Worm (Caenorhabditis elegans) whole organism, L4/young adult: ENCODE measurements around the gene ykt-6.
A peak's percentile ranks its signal among the peaks of the same experiment; 100 is the strongest.

Experiments used
- W03F9.2 ChIP-seq: fragments of 150-350 bp; optimal IDR thresholded peaks from 2 replicates; lab custom pipeline; 2014; ENCODE audit warnings: missing biosample characterization, missing genetic modification characterization
- dao-5 ChIP-seq: sonication (generic microtip); optimal IDR thresholded peaks from 2 replicates; lab custom pipeline; 2016; ENCODE audit warnings: missing genotype, missing genetic modification characterization, moderate library complexity, missing compliant biosample characterization
- him-1 ChIP-seq: sonication (generic microtip); optimal IDR thresholded peaks from 2 replicates; lab custom pipeline; 2016; ENCODE audit warnings: missing genotype, missing genetic modification reagents, missing genetic modification characterization, missing compliant biosample characterization

ykt-6 gene

DNA sequence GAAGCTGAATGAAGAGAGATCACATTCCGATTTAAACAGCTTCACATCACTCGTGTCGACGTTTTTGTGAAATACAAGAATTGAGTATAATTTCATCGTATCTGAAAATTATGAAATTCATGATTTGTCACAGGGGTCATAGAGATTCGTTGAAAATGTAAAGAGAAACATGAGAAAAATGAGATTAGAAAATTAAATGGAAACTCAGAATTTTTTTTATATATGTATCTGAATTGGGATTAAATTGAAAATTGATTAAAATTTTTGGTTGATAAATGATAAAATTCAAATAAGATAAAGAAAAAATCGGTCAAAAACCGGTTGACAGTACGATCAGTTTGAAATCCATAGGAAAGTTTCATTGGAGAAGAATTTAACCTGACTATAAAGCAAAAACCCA is at the start of gene ykt-6:
TSS of gene ykt-6 (minus strand) at position 101 of the 400 bp plus-strand sequence.
- TF ChIP-seq him-1 (no peak), dao-5 (tag; lab: Kevin White, UChicago) (no peak), W03F9.2 (tag; lab: Kevin White, UChicago) (no peak)

DNA sequence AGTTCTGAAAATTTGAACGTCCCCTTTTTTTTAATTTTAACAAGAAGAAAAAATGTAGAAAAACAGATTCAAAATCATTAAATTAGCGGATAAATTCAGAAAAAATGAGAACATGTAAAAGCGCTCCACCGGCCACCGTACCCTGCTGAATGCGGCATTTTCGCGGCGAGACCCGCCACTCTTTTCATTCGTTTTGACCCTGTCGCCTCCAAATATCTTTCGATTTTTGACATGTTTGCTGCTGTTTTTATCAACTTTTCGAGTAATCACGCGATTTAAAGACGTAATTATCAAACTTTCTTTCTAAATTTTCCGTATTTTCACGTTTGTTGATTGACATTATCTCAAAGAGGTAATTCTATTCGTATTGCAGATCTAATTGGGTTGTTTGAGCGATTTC is 48.8 kb upstream of the ykt-6 start, which contains the start of gene gsp-2:
TSS of gene gsp-2 (plus strand) at position 374 of the 400 bp plus-strand sequence.
- TF ChIP-seq him-1 = no peak
- TF ChIP-seq dao-5 (tag; lab: Kevin White, UChicago) = no peak
- TF ChIP-seq W03F9.2 (tag; lab: Kevin White, UChicago) = peak; percentile 85

DNA sequence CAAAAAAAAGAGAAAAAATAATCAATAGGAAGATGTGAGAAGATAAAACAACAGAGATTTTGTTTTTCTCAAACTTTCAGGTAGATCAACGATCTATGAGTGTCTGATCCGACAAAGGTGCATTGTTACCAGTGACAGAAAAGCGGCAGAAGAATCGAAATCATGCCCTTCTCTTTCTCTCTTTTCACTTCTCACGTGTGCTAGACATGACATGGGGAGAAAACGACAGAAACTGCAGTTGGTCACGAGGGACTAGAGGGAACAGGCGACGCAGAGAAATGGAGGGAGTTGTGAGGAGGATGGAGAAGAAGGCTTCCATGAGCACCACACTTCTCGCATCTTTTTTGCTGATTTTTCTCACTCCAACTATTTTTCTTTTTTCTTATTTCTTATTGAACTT is 47.8 kb upstream of the ykt-6 start, which contains the start of gene F56C9.10:
TSS of gene F56C9.10 (minus strand) at position 97 of the 400 bp plus-strand sequence.
- peak; percentile 85 for TF ChIP-seq W03F9.2 (tag; lab: Kevin White, UChicago)
- no peak for TF ChIP-seq him-1

DNA sequence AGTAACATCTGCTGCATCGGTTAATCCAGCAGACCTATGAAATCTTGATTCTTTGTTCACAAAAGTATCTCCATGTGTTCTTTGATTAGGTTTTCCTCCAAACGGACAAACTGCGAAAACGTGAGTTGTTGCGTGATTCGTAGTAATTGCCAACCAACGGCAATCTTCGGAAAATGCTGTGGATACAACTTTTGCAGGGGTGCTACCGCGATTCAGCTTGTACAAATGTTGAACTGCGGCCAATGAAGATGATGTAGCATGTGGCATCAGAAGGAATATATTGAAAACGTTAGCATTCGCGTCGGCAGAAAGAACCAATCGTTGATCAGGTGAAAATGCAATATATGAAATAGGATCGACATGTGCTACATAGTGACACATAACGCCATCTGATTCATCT is 44.3 kb upstream of the ykt-6 start:
- TF ChIP-seq him-1 = no peak
- no peak for TF ChIP-seq dao-5 (tag; lab: Kevin White, UChicago)
- no peak for TF ChIP-seq W03F9.2 (tag; lab: Kevin White, UChicago)

DNA sequence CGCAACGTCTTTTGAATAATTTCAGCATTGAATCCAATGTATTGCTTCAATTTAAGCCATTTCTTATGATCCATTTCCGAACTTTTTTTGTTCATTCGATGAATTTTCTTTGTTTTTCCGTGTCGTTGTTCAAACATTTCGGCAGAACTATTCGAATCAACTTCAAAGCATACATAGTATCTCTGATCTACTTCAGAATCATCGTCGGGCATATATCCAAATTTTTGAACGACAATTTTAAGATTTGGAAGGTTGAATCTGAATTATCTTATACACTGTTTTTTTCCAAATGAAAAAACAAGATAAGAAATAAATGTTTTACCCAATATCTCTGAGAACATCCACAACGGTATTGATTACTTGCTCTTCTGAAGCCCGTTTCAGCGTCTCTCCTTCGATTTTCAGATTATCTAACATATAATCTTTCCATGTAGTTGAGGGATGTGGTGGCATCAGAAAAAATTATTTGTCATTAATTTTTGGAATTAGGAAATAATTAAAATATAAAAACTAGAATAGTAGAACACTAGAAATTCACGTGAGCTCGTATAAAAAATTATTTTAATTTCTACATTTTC is 41.8 kb upstream of the ykt-6 start, which contains the start of gene lab-2:
TSS of gene lab-2 (minus strand) at position 453 of the 578 bp plus-strand sequence.
- TF ChIP-seq him-1 = no peak
- no peak for TF ChIP-seq dao-5 (tag; lab: Kevin White, UChicago)
- no peak for TF ChIP-seq W03F9.2 (tag; lab: Kevin White, UChicago)

DNA sequence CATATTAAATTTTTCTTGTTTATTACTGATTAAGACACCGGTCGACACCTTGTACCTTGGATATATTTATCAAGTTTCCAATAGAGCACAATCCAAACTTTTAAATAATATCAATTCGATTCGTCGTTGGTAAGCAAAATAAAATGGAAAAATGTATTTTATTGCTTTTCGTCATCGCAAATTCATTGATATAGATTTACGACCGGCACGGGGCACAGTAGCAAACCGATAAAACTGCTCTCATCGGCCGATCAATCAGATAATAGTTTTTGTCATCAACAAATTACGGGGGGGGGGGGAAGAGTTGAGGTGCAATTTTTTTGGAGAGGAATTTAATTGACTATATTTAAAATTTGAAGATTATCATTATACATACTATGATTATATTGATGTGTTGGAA is 35.9 kb upstream of the ykt-6 start:
- no peak for TF ChIP-seq W03F9.2 (tag; lab: Kevin White, UChicago)
- TF ChIP-seq dao-5 (tag; lab: Kevin White, UChicago) = no peak
- no peak for TF ChIP-seq him-1

DNA sequence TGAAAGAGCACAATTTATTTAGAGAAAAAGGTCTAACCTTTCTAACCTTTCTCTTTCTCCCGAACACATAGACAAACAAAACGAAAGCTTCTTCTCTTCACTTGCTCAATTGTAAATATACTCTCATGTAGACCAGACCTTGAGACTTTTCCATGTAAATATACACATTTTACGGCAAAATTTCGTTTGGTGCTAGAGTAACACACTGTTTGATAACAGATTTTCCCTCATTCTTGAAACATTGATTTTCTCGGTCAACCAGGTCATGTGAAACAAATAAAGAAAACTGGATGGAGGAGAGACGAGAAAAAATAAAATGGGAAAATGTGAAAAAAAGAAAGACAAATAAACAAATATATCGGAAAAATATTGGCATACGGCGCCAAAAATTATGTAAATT is 34.6 kb upstream of the ykt-6 start:
- TF ChIP-seq dao-5 (tag; lab: Kevin White, UChicago) (no peak), him-1 (no peak), W03F9.2 (tag; lab: Kevin White, UChicago) (no peak)

DNA sequence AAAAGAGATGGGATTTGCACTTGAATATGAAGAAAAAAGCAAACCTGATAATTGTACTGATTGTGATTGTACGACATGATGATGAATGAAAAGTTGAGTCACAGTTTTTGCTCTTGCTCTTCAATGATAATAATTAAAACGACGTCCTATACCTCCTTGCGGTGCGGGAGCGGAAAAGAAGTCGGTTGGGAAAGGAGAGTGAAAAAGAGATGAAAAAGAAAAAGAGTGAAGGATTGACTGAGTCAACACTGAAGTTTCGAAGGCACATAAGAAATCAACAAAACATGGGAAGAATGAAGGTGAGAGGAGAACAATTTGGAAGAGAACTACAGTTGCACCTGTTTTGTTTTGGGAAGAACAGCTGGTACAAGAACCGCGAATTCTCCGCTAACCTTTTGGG is 32.0 kb upstream of the ykt-6 start, which contains the start of gene F56C9.8:
TSS of gene F56C9.8 (minus strand) at position 120 of the 400 bp plus-strand sequence.
- TF ChIP-seq W03F9.2 (tag; lab: Kevin White, UChicago) = no peak
- no peak for TF ChIP-seq him-1
- no peak for TF ChIP-seq dao-5 (tag; lab: Kevin White, UChicago)

DNA sequence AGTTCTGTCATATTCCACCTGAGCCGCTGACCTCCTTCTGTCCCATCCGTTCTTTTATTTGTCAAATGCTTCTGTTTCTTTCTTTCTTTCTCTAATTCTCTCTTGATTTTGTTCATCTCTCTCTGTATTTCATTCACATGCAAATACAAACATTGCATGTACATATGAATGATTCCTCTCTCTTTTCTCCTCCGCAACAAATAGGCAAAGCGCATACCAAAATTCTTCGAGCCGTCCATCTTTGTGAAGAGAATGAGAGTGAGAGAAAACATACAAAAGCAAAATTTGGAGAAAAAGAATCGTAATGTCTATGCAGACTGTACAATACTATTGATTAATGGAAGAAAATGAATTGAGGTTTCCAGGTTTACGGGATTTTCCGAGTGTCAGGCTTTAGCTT is 30.0 kb upstream of the ykt-6 start:
- TF ChIP-seq dao-5 (tag; lab: Kevin White, UChicago) = no peak
- TF ChIP-seq W03F9.2 (tag; lab: Kevin White, UChicago) = no peak
- TF ChIP-seq him-1 = no peak

DNA sequence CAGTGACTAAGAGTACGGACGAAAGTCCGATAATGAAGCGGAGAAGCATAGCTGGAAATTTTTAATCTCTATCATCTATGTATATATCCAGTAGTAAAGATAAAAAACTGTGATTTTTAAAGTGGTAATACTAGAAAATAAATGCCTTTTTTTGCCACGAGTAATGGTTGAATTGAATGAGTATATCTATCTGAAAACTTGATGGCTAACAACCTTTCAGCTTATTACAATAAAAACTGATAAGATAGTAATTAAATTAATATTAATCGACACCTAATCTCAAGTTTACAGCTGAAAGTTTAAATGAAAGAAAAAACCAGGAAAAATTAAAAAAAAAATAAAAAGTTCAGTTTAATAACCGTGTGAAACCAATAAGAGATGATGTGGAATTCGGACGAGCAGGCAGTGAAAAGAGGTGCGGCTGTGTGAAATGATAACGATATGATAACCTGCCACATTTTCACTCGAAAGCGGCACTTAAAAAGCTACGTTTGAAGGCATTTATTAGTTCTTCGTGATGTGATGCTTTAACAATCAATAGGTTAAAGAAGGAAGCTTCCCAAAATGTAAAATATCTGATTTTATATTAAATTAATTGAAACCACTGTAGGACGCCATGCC is 27.6 kb upstream of the ykt-6 start, which contains the start of gene nspg-6:
TSS of gene nspg-6 (minus strand) at position 51 of the 621 bp plus-strand sequence.
- TF ChIP-seq W03F9.2 (tag; lab: Kevin White, UChicago) = no peak
- TF ChIP-seq dao-5 (tag; lab: Kevin White, UChicago) = no peak
- TF ChIP-seq him-1 = no peak

DNA sequence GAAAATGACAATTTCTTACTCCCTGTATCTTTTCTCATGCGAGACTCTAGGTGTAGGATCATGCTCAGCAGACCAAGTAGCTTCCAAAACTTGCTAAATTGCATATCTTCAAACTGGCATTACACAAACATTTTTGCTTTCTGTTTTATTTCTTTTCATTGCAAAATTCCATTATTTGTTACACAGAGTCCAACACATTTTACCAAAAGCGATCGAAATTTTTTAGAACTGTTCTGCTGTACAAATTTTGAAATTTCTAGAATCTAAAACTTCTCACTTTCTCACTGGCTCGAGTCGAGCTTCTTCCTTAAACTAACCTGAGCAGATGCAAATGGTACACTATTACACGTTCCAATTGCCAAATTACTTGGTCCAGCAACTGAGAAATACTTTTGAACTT is 27.1 kb upstream of the ykt-6 start:
- TF ChIP-seq dao-5 (tag; lab: Kevin White, UChicago) (no peak), him-1 (no peak), W03F9.2 (tag; lab: Kevin White, UChicago) (no peak)

DNA sequence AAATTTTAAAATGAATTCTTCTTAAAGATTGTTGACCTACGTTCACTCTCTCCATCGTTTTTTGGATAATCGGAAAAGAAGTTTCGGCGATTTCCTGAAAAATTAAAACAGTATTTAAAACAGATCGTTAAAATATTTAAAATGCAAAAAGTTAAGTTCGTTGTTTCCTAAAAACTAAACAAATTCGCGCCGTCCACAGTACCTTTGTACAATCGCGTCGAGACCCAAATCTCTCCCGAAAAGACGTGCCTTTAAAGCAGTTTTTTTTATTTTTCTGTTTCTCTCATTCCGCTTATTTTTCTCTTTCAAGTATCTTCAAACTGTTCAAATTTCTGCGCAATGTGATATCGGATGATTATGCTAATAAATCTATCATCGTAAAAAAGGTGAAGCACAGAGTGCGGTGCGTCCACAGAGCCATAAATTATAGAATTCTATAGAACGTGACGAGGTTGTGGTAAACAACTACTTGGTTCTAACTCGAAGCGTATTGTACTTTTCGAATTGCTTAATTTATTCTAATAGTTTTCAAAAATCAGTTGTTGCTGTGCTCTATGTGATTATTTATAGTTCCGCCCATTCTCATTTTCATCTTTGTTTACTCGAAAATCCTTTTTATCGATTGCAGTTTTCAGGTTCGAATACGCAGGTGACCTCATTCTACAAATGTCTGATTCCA is 23.4 kb upstream of the ykt-6 start, which contains the start of the genes F56C9.6 and F56C9.3:
TSS of gene F56C9.6 (minus strand) at position 112 of the 679 bp plus-strand sequence.
TSS of gene F56C9.3 (plus strand) at position 629 of the 679 bp plus-strand sequence.
- TF ChIP-seq W03F9.2 (tag; lab: Kevin White, UChicago) = no peak
- TF ChIP-seq dao-5 (tag; lab: Kevin White, UChicago) = no peak
- no peak for TF ChIP-seq him-1

DNA sequence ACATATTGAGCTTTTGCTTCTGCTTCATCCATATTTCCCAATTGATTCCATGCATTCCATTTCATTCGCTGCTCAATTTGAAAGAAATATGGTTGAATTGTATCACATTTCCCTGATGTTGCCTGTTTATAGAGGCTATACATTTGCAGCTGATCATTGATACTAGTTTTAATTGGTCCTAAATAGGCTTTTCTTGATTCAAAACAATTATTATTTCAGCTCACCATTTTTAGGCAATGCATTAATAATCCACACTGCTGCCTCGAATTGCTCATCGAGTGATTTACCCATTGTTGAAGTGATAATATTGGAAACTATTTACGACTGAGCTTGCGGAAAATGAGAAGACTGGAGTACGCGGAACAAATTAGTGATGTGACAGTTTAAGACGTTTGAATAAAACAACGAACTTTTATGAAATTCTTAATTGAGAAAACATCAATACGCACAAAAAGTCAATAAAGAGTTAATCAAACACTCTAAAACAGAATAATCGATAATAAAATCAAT is 21.3 kb upstream of the ykt-6 start, which contains the start of gene acbp-4:
TSS of gene acbp-4 (minus strand) at position 510 of the 510 bp plus-strand sequence.
- TF ChIP-seq dao-5 (tag; lab: Kevin White, UChicago) = no peak

DNA sequence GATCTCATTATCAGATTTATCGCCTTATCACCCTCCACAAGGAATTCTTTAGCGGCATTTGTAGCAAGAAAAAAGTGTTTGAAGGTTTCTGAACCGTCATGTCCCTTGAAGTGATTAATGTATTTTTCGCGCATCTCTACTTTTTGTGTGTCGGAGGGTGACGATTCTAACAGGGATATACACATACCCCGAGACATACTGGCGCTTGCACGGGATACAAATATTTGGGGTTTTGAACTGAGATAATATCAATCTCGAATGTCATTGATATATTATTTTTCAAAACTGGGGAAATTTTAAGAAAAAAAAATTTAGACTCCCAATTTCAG is 18.2 kb upstream of the ykt-6 start:
- TF ChIP-seq him-1 (no peak), W03F9.2 (tag; lab: Kevin White, UChicago) (no peak), dao-5 (tag; lab: Kevin White, UChicago) (no peak)
